Worm (Caenorhabditis elegans) whole organism, mixed stage, embryonic: Measurements from ENCODE around the gene lsd-1.

ENCODE experiments used
- ceh-39 ChIP-seq: fragments of 150-350 bp; optimal IDR thresholded peaks from 2 replicates; lab custom pipeline; 2014; ENCODE audit warnings: missing biosample characterization, missing genetic modification characterization
- ces-1 ChIP-seq: fragments of 150-350 bp; optimal IDR thresholded peaks from 2 replicates; lab custom pipeline; 2014; ENCODE audit warnings: missing biosample characterization, missing genetic modification reagents, missing genetic modification characterization
- mab-5 ChIP-seq: fragments of 150-350 bp; optimal IDR thresholded peaks from 2 replicates; lab custom pipeline; 2014; ENCODE audit warnings: missing biosample characterization, missing genetic modification characterization
- unc-120 ChIP-seq: sonication (generic microtip); optimal IDR thresholded peaks from 2 replicates; lab custom pipeline; 2017; ENCODE audit warnings: missing genetic modification characterization, missing compliant biosample characterization; ENCODE audit not compliant: poor library complexity, severe bottlenecking

DNA sequence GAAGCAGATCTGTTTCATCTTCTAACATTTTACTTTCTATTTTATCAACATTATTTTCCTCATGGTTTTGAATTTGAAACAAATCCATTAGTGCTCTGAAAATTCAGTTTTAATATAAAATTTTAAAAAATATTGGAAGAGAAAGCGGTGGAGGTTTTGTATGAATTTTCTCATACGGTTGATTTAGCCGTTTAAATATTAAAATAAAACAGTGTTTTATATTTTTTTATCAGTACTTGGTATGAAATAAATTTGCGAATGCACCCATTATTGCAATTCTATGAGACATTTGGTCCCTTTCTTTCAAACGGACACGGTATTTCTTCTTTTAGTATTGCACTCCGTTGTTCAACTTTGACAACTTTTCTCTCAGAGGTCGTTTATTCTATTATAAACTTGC, 17.1 kb upstream of the lsd-1 start, which contains the start of gene dot-1.4:
- TF ChIP-seq mab-5 (tag; lab: Kevin White, UChicago) (no peak), ceh-39 (no peak), ces-1 (GFP tag; lab: Kevin White, UChicago) (no peak), unc-120 (tag; lab: Kevin White, UChicago) (no peak)
